Worm (Caenorhabditis elegans) whole organism, L4/young adult: ENCODE data around the gene C40H5.2.

Experiments used
- W03F9.2 ChIP-seq: fragments of 150-350 bp; optimal IDR thresholded peaks from 2 replicates; lab custom pipeline; 2014; ENCODE audit warnings: missing biosample characterization, missing genetic modification characterization
- dao-5 ChIP-seq: sonication (generic microtip); optimal IDR thresholded peaks from 2 replicates; lab custom pipeline; 2016; ENCODE audit warnings: missing genotype, missing genetic modification characterization, moderate library complexity, missing compliant biosample characterization
- him-1 ChIP-seq: sonication (generic microtip); optimal IDR thresholded peaks from 2 replicates; lab custom pipeline; 2016; ENCODE audit warnings: missing genotype, missing genetic modification reagents, missing genetic modification characterization, missing compliant biosample characterization

Gene C40H5.2

DNA sequence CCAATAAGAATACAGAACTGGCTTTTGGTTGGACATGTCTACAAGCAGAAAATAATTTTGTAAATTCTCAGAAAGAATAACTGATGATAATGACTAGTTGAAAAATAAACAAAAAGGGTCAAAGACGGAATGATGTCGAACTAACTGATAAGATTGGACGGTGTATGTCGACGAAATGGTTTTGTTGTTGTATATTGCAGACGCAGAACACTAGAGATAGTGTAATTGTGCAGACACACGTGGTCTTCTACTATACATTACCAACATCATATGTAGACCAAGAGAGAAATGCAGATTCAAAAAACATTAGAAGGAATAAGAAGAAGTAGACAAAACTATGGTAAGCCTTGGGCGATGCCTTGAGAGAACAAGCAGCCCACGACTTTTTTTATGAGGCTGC, 18.1 kb upstream of the C40H5.2 start, which contains the start of the genes gst-42 and D1053.2:
Gene gst-42, minus strand, starts transcription at position 176 of the 400 bp plus-strand sequence.
Gene D1053.2, plus strand, starts transcription at position 391 of the 400 bp plus-strand sequence.
- TF ChIP-seq dao-5 (no peak), W03F9.2 (tag; lab: Kevin White, UChicago) (peak; percentile 20)

DNA sequence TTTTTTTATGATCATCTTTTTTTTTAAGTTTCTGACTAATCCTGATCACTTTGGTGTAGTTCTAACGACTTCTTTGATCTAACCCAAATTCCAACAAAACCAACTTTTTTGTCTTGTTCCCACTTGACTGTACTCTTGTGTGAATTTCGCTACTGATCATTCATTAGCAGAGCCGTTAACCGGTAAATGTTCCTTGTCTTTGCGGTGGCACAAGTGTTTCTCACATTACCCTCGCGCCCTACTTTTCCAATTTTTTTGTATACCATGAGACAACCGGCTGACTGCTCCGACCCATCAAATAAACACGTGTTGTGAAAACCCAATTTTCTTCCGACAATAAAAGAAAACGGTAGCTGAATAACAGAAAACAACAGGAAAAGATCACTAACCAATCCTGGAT, 13.1 kb upstream of the C40H5.2 start:
- TF ChIP-seq W03F9.2 (tag; lab: Kevin White, UChicago) (no peak), dao-5 (no peak), him-1 (tag; lab: Kevin White, UChicago) (no peak)

DNA sequence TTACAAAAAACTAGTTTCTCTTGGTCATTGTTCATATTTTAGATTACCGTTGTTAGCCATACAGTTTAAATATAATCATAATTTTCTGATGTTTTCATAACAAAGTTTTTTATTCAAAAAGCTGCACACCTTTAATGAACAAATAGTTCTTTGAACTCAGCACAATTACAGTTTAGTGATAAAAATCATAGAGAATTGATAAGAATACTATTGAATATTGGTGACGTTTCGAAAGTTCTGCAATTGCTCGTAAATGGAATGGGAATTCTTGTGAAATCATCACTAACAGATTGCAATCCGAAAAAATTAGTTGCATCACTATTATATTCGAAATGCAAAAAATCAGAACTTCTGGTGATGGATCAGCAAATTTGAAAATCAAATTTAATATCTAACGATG, 11.8 kb upstream of the C40H5.2 start:
- TF ChIP-seq W03F9.2 (tag; lab: Kevin White, UChicago), result no peak
- TF ChIP-seq dao-5, result no peak
- TF ChIP-seq him-1 (tag; lab: Kevin White, UChicago), result no peak

DNA sequence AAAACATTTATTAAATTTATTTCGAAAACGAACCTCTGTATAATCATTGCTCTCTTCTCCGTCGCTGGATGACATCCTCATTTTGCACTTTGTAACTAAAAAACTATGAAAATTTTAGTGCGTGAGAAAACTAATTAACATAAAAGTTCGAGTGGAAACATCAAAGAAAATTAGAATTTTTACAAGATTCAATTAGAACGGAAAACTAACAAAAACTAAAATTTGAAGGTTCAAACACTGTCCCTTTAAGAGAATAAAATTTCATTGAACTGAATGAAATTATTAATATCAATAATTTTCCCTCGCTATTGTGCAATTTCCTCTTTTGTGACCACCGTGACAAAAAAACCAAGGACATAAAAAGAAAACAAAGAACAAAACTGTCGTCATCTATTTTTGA, 8.8 kb upstream of the C40H5.2 start, which contains the start of gene D1053.3:
Gene D1053.3, minus strand, starts transcription at position 101 of the 400 bp plus-strand sequence.
- TF ChIP-seq dao-5 (no peak), him-1 (tag; lab: Kevin White, UChicago) (no peak), W03F9.2 (tag; lab: Kevin White, UChicago) (no peak)

DNA sequence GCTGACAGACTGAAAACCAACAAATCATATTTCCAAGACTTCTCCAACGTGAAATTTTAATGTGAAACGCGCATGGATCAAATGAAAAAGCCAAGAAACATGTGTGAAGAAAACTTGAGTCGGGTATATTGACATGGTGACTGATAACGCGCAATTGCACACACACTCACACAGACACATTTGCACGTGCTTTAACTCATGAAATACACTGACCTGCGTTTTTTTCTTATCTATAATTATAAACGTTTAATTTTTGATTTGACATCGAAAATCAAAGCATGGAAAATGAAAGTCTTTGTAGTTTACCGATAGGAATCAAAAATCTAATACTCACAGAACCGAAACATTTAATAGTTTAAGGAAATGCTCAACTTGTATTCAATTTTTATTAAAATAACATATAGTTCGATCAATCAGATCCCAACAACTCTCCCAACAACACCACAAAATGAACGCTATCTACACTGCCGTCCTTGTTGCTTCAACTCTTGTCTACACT, 7.2 kb upstream of the C40H5.2 start, which contains the start of gene nspa-9:
Gene nspa-9, plus strand, starts transcription at position 449 of the 499 bp plus-strand sequence.
- TF ChIP-seq W03F9.2 (tag; lab: Kevin White, UChicago), result no peak
- no peak for TF ChIP-seq him-1 (tag; lab: Kevin White, UChicago)
- no peak for TF ChIP-seq dao-5

DNA sequence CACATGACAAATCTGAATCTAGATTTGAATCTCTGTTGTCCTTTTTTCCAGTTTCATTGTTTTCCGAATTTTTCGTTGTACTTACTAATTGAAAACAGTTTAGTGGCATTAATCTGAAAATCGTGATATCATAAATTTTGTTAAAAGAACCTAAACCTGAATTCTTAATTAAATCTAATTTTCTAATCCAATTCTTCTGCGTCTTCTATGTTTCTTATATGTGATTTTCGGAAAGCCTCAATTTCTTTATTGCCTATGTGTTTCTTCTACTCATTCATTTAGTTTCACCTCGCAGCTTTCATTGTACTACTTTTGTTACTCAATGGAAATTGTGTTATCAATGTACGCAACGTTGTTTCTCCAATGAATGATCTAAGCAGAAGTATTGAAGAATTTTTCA, 2.2 kb upstream of the C40H5.2 start:
- no peak for TF ChIP-seq him-1 (tag; lab: Kevin White, UChicago)
- TF ChIP-seq dao-5, result no peak
- TF ChIP-seq W03F9.2 (tag; lab: Kevin White, UChicago), result no peak

DNA sequence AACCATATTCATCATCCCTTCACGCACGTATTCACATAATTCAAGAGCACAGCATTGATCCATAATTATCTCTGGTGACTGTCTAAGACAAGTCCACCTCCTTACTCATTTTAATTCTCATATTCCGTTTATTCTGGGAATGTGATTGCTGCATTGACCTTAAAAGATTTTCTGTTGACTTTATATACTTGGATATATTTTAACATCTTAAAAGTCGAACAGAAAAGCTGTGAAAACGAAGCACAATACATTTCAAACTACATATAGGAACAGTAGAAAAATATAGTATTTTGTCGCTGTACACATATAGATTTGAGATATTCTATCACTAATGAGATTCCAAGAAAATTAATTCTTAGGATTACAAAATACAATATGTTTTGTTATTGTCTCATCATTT, 6.4 kb downstream of the C40H5.2 start:
- TF ChIP-seq W03F9.2 (tag; lab: Kevin White, UChicago) (no peak), him-1 (tag; lab: Kevin White, UChicago) (no peak), dao-5 (no peak)

DNA sequence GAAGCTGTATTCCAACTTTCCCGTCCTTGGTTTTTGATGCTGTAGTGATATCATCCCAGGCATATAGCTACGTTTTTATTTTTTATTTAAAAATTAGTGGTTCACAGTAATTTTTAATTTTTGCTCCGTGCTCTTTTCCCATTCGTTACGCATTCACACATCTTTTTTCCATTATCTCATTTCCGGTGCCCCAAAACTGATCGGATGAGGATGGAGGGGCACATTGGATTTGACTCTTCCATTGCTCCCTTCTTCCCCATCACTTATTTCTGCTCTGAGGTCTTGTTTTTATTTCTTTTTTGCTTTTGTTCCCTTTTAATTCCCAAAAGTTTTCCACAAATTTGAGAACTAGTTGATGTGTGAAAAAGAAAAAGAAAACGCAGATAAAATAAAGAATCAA, 7.3 kb downstream of the C40H5.2 start:
- TF ChIP-seq W03F9.2 (tag; lab: Kevin White, UChicago) (no peak), dao-5 (no peak), him-1 (tag; lab: Kevin White, UChicago) (no peak)

DNA sequence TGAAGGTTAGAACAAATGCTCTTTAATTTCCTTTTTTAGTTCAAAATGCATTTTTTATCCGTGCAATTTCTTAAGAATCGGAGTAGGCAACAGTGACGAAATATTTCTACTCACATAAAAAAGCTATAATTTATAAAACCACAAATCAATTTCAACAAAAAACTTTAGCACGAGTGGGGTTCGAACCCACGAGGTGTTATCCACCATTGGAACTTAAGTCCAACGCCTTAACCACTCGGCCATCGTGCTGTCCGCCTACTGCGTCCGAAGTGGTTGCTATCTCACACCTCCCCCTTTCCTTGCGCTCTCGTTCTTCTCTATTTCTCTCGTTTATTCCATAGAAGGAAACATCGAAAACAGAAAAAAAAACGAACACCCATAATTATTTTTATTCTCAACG, 11.8 kb downstream of the C40H5.2 start:
- TF ChIP-seq W03F9.2 (tag; lab: Kevin White, UChicago), result peak; percentile 48
- TF ChIP-seq him-1 (tag; lab: Kevin White, UChicago), result peak; percentile 90
- peak; percentile 86 for TF ChIP-seq dao-5

DNA sequence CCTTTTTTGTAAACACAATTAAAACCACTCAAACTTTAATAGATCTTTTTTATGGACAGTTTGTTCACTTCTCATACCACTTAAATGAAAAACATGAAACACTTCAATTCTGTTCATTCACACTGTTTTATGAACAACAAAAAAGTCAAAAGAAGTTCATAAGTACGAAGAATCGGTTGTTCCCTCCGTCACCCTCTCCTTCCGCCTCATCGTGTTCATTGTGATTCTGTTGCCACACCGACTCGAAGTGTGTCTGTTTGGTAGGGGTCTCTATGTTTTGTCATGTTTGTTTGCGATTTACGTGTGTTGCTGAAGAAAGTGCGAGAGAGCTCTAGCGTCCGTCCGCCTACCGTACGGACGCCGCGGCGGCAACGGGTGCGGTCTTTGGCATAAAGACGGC, 12.9 kb downstream of the C40H5.2 start, which contains the start of gene lact-7:
Gene lact-7, plus strand, starts transcription at position 301 of the 400 bp plus-strand sequence.
- TF ChIP-seq dao-5, result no peak

DNA sequence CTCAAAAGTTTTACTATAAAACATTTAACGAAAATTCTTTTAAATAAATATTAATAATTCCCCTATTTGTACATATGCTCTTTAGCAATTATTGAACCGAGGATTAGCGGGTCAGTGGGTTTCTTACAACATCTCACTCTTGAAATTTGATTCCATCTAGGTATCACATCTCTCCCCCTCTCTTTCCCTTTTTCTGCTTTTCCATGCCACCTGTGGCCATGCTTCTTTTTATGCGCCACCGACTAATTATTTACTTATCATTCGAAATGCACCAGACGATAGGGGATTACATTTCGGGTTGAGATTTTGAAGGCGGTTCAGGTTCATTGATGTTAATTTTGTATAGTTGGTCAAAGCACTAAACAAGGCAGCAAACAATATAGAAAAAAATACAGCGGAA, 20.0 kb downstream of the C40H5.2 start:
- TF ChIP-seq dao-5 (no peak), W03F9.2 (tag; lab: Kevin White, UChicago) (no peak), him-1 (tag; lab: Kevin White, UChicago) (no peak)

DNA sequence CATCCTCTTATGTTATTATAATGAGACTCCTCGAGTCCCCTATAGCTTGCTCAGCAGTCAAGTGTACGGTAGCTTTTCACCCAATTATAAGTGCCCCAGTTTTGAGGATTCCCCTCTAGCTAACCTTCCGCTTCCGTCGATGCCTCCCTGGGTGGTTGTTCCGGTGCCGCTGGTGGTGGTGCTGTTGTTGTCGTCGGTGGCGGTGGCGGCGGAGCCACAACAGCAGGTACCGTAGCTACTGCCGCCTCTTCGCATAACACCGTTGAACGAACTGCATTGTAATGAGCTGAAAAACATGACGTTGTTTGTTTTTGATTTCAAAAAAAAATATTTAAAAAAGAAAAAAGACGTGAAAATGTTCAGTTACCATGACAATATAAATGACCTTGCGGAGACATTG, 20.6 kb downstream of the C40H5.2 start:
- TF ChIP-seq him-1 (tag; lab: Kevin White, UChicago), result no peak
- TF ChIP-seq W03F9.2 (tag; lab: Kevin White, UChicago), result no peak
- no peak for TF ChIP-seq dao-5

DNA sequence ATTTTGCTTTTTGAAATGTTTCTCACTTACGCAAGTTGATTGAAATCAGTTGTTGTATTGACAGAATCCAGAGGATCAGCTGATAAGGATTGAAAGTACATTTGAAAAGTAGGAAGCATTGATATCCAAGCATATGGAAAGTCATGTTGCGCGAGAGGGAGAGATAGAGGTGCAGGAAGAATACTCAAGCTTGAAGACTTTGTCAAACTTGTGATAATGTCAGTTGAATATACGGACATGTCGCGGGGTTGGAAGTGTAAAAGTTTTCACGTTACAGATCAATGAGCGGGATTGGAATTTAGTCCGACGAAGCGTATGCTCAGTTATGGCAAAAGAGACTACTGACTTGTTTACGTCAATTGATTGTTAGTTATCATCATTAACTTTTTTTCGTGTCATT, 23.4 kb downstream of the C40H5.2 start, which contains the start of gene ttx-3:
Gene ttx-3, minus strand, starts transcription at position 101 of the 400 bp plus-strand sequence.
- no peak for TF ChIP-seq him-1 (tag; lab: Kevin White, UChicago)
- no peak for TF ChIP-seq W03F9.2 (tag; lab: Kevin White, UChicago)
- TF ChIP-seq dao-5, result no peak

DNA sequence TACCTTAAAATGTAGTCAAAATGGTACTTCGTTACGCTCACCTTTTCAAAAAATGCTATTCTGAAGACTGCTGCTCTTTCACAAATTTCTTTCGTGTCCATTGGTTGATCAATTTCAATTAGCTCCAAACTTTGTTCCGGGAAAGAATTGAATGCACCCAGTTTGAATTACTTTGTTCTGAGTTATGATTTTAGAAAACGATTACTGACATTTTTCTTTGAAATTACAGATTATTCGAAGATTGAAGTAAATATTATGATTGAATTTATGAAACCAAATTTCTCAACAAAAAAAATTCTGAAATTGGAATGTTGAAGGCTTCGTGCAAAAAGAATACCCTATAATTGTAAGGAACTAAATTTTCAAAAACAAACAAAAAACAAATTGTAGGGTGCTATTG, 38.4 kb downstream of the C40H5.2 start, which contains the start of gene Y102F5A.1:
Gene Y102F5A.1, minus strand, starts transcription at position 101 of the 400 bp plus-strand sequence.
- no peak for TF ChIP-seq him-1 (tag; lab: Kevin White, UChicago)
- no peak for TF ChIP-seq W03F9.2 (tag; lab: Kevin White, UChicago)
- TF ChIP-seq dao-5, result no peak

DNA sequence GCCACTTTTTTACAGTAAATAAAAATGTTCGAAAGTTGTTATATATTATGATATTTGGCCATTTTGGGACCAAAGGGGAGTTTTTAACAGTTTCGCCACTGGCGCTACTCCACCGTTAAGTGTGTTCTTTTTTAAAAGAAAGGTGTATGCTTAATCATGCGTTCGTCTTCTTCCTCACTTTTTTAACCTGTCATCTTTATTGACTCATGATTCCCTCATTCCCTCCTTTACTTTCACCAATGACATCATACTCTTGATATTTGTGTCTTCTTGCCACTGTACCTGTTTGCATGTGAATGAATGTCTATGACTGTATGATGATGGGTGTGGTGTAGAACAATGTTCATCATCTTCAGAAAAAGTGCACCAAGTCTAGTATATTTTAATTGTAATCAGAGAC, 44.7 kb downstream of the C40H5.2 start:
- peak; percentile 20 for TF ChIP-seq dao-5
- no peak for TF ChIP-seq W03F9.2 (tag; lab: Kevin White, UChicago)
